Fruit fly (Drosophila melanogaster) whole organism, wandering third instar larva: Measurements from ENCODE around the gene Pcyt1.

Experiments
- Abd-B ChIP-seq: fragments of >200 bp; optimal IDR thresholded peaks from 2 replicates; lab custom pipeline; 2017; ENCODE audit warnings: missing biosample characterization, missing genetic modification characterization
- CG32264 ChIP-seq: fragments of 200-800 bp; sonication (Bioruptor generic); optimal IDR thresholded peaks from 2 replicates; lab custom pipeline; 2016; ENCODE audit warnings: missing biosample characterization, missing genetic modification characterization
- CG9705 ChIP-seq: fragments of 200-800 bp; sonication (Bioruptor generic); optimal IDR thresholded peaks from 2 replicates; lab custom pipeline; 2018; ENCODE audit warnings: missing biosample characterization, mild to moderate bottlenecking, missing genetic modification characterization
- CrebA ChIP-seq: fragments of 200-800 bp; sonication (Bioruptor generic); optimal IDR thresholded peaks from 2 replicates; lab custom pipeline; 2016; ENCODE audit warnings: missing biosample characterization, mild to moderate bottlenecking, missing genetic modification characterization, borderline replicate concordance
- Dfd ChIP-seq: fragments of >200 bp; optimal IDR thresholded peaks from 2 replicates; lab custom pipeline; 2017; ENCODE audit warnings: missing biosample characterization, missing genetic modification characterization
- Dif ChIP-seq: fragments of 200-275, 200-300 bp; sonication (Bioruptor generic); optimal IDR thresholded peaks from 2 replicates; lab custom pipeline; 2018; ENCODE audit warnings: missing biosample characterization, missing genetic modification characterization; ENCODE audit not compliant: partially characterized antibody
- GATAd ChIP-seq: sonication (Bioruptor generic); optimal IDR thresholded peaks from 2 replicates; lab custom pipeline; 2016; ENCODE audit warnings: missing biosample characterization, missing genetic modification characterization
- HLH106 ChIP-seq: fragments of 200-800 bp; optimal IDR thresholded peaks from 3 replicates; lab custom pipeline; 2019; ENCODE audit warnings: missing biosample characterization, mild to moderate bottlenecking, missing genetic modification characterization, moderate library complexity
- Hnf4 ChIP-seq: fragments of 200-800 bp; sonication (Bioruptor generic); optimal IDR thresholded peaks from 2 replicates; lab custom pipeline; 2016; ENCODE audit warnings: missing biosample characterization, mild to moderate bottlenecking, missing genetic modification characterization
- Hr78 ChIP-seq: fragments of >200 bp; optimal IDR thresholded peaks from 2 replicates; lab custom pipeline; 2017; ENCODE audit warnings: missing biosample characterization, missing genetic modification characterization
- Hr83 ChIP-seq: fragments of 200-300 bp; sonication (Bioruptor generic); optimal IDR thresholded peaks from 2 replicates; lab custom pipeline; 2016; ENCODE audit warnings: missing biosample characterization, mild to moderate bottlenecking, missing genetic modification characterization, moderate library complexity; ENCODE audit not compliant: poor library complexity, severe bottlenecking
- Jra ChIP-seq: sonication (Bioruptor generic); optimal IDR thresholded peaks from 2 replicates; lab custom pipeline; 2016; ENCODE audit warnings: missing biosample characterization, missing genetic modification characterization
- Mio ChIP-seq: sonication (Bioruptor generic); optimal IDR thresholded peaks from 2 replicates; lab custom pipeline; 2016; ENCODE audit warnings: missing biosample characterization, missing genetic modification characterization
- Myc ChIP-seq: fragments of >200 bp; optimal IDR thresholded peaks from 2 replicates; lab custom pipeline; 2017
- N ChIP-seq: fragments of >200 bp; optimal IDR thresholded peaks from 2 replicates; lab custom pipeline; 2018; ENCODE audit warnings: missing biosample characterization, missing external identifiers, missing genetic modification characterization
- OdsH ChIP-seq: fragments of 200-800 bp; sonication (Bioruptor generic); optimal IDR thresholded peaks from 2 replicates; lab custom pipeline; 2016; ENCODE audit warnings: missing biosample characterization, mild to moderate bottlenecking, missing genetic modification characterization
- Rel ChIP-seq, 2 experiments: fragments of 200-800 bp; sonication (Bioruptor generic) in 1 of 2; optimal IDR thresholded peaks; 2 replicates in 1 of 2; 3 replicates in 1 of 2; lab custom pipeline; 2016 to 2019; ENCODE audit warnings: mild to moderate bottlenecking in 2 of 2, missing biosample characterization in 2 of 2, missing genetic modification characterization in 2 of 2, moderate library complexity in 1 of 2
- Vsx2 ChIP-seq: fragments of 200-300, 225-300 bp; sonication (Bioruptor generic); optimal IDR thresholded peaks from 2 replicates; lab custom pipeline; 2018; ENCODE audit warnings: missing biosample characterization, missing genetic modification characterization; ENCODE audit not compliant: partially characterized antibody
- br ChIP-seq: fragments of 200-800 bp; sonication (Bioruptor generic); optimal IDR thresholded peaks from 2 replicates; lab custom pipeline; 2016; ENCODE audit warnings: missing biosample characterization, missing genetic modification characterization
- dl ChIP-seq, 2 experiments: fragments of 175-275, 200-275 bp in 1 of 2; fragments of 200-275 bp in 1 of 2; sonication (Bioruptor generic); optimal IDR thresholded peaks; lab custom pipeline; 2018; ENCODE audit warnings: mild to moderate bottlenecking in 2 of 2, missing biosample characterization in 2 of 2, missing genetic modification characterization in 2 of 2, moderate library complexity in 2 of 2; ENCODE audit not compliant: partially characterized antibody in 2 of 2, insufficient read depth in 1 of 2
- dmrt93B ChIP-seq: fragments of 200-800 bp; sonication (Bioruptor generic); optimal IDR thresholded peaks from 2 replicates; lab custom pipeline; 2018; ENCODE audit warnings: missing biosample characterization, mild to moderate bottlenecking, missing genetic modification characterization
- ey ChIP-seq: fragments of 200-800 bp; sonication (Bioruptor generic); optimal IDR thresholded peaks from 2 replicates; lab custom pipeline; 2016; ENCODE audit warnings: missing biosample characterization, missing genetic modification characterization
- foxo ChIP-seq, 2 experiments: fragments of 200-800 bp; sonication (Bioruptor generic); optimal IDR thresholded peaks; 2 replicates in 1 of 2; 3 replicates in 1 of 2; lab custom pipeline; 2016 to 2017; ENCODE audit warnings: missing biosample characterization in 2 of 2, missing genetic modification characterization in 2 of 2
- fru ChIP-seq: fragments of 200-800 bp; sonication (Bioruptor generic); optimal IDR thresholded peaks from 3 replicates; lab custom pipeline; 2016; ENCODE audit warnings: missing biosample characterization, mild to moderate bottlenecking, missing genetic modification characterization
- h ChIP-seq: fragments of 200-800 bp; sonication (Bioruptor generic); optimal IDR thresholded peaks from 3 replicates; lab custom pipeline; 2016; ENCODE audit warnings: missing biosample characterization, mild to moderate bottlenecking, missing genetic modification characterization
- pan ChIP-seq: fragments of >200 bp; optimal IDR thresholded peaks from 2 replicates; lab custom pipeline; 2017
- psq ChIP-seq: fragments of 200-800 bp; sonication (Bioruptor generic); optimal IDR thresholded peaks from 3 replicates; lab custom pipeline; 2017; ENCODE audit warnings: missing biosample characterization, mild to moderate bottlenecking, missing genetic modification characterization, moderate library complexity
- rgr ChIP-seq: fragments of 200-800 bp; sonication (Bioruptor generic); optimal IDR thresholded peaks from 3 replicates; lab custom pipeline; 2016; ENCODE audit warnings: missing biosample characterization, mild to moderate bottlenecking, missing genetic modification characterization
- sage ChIP-seq: fragments of 200-800 bp; sonication (Bioruptor generic); optimal IDR thresholded peaks from 2 replicates; lab custom pipeline; 2016; ENCODE audit warnings: missing biosample characterization, mild to moderate bottlenecking, missing genetic modification characterization
- sv ChIP-seq: fragments of 200-800 bp; sonication (Bioruptor generic); optimal IDR thresholded peaks from 3 replicates; lab custom pipeline; 2016; ENCODE audit warnings: missing biosample characterization, missing genetic modification characterization
- usp ChIP-seq: fragments of >200 bp; optimal IDR thresholded peaks from 2 replicates; lab custom pipeline; 2017; ENCODE audit warnings: missing biosample characterization, missing genetic modification characterization
- woc ChIP-seq: sonication (Bioruptor generic); optimal IDR thresholded peaks from 2 replicates; lab custom pipeline; 2016; ENCODE audit warnings: missing biosample characterization, mild to moderate bottlenecking, missing genetic modification characterization

Pcyt1 gene

dm6 chr3L:1537353-1537752, 8.5 kb upstream of the Pcyt1 start:
- TF ChIP-seq sage (GFP tag; lab: Kevin White, UChicago) (no peak), woc (GFP tag; lab: Kevin White, UChicago) (no peak), HLH106 (tag; lab: Kevin White, UChicago) (no peak), usp (GFP tag; lab: Kevin White, UChicago) (no peak), Jra (no peak), Hr78 (GFP tag; lab: Kevin White, UChicago) (no peak), GATAd (no peak), ey (no peak), foxo (GFP tag; optimal IDR thresholded peaks at IDR 0.05; lab: Kevin White, UChicago) (no peak), Mio (GFP tag; lab: Kevin White, UChicago) (no peak), N (GFP tag; lab: Kevin White, UChicago) (no peak), br (GFP tag; lab: Kevin White, UChicago) (no peak), dmrt93B (GFP tag; lab: Kevin White, UChicago) (no peak), CG9705 (GFP tag; lab: Kevin White, UChicago) (no peak), pan (no peak)

- TF ChIP-seq Myc (no peak), Dfd (GFP tag; lab: Kevin White, UChicago) (no peak), dmrt93B (GFP tag; lab: Kevin White, UChicago) (no peak), N (GFP tag; lab: Kevin White, UChicago) (no peak), sv (GFP tag; lab: Kevin White, UChicago) (no peak), OdsH (GFP tag; lab: Kevin White, UChicago) (no peak), Hnf4 (GFP tag; lab: Kevin White, UChicago) (no peak), Hr78 (GFP tag; lab: Kevin White, UChicago) (no peak), dl (GFP tag; optimal IDR thresholded peaks at IDR 0.05; lab: Kevin White, UChicago; ENCODE audit: insufficient read depth in 1 of 2, partially characterized antibody in 2 of 2) (no peak), GATAd (no peak), CG9705 (GFP tag; lab: Kevin White, UChicago) (no peak), fru (GFP tag; lab: Kevin White, UChicago) (no peak), CG32264 (GFP tag; lab: Kevin White, UChicago) (no peak), CrebA (no peak), foxo (GFP tag; optimal IDR thresholded peaks at IDR 0.05; lab: Kevin White, UChicago) (no peak), usp (GFP tag; lab: Kevin White, UChicago) (no peak), HLH106 (tag; lab: Kevin White, UChicago) (no peak), Vsx2 (GFP tag; lab: Kevin White, UChicago) (no peak)
Observed at dm6 chr3L:1538314-1538854, 7.5 kb upstream of the Pcyt1 start.

dm6 chr3L:1546349-1547116, 641 bp downstream of the Pcyt1 start:
- TF ChIP-seq Dif (GFP tag; lab: Kevin White, UChicago): peak; percentile 17
- no peak for TF ChIP-seq N (GFP tag; lab: Kevin White, UChicago)
- TF ChIP-seq CrebA: no peak
- peak; percentile 87 for TF ChIP-seq Vsx2 (GFP tag; lab: Kevin White, UChicago)
- peak; percentile 35 for TF ChIP-seq Hnf4 (GFP tag; lab: Kevin White, UChicago)
- TF ChIP-seq fru (GFP tag; lab: Kevin White, UChicago): peak; percentile 31
- peak; percentile 11 for TF ChIP-seq h (GFP tag; lab: Kevin White, UChicago)
- no peak for TF ChIP-seq Rel (GFP tag; optimal IDR thresholded peaks at IDR 0.05; lab: Kevin White, UChicago)
- TF ChIP-seq Rel (tag; optimal IDR thresholded peaks at IDR 0.05; lab: Kevin White, UChicago): peak; percentile 66
- peak; percentile 70 for TF ChIP-seq Jra
- TF ChIP-seq Hr83 (GFP tag; lab: Kevin White, UChicago): peak; percentile 68
- TF ChIP-seq woc (GFP tag; lab: Kevin White, UChicago): no peak
- TF ChIP-seq foxo (GFP tag; optimal IDR thresholded peaks at IDR 0.05; lab: Kevin White, UChicago): peak in 1 of 2 experiments; percentile 36
- no peak for TF ChIP-seq dmrt93B (GFP tag; lab: Kevin White, UChicago)
- peak; percentile 4 for TF ChIP-seq rgr (GFP tag; lab: Kevin White, UChicago)
- peak; percentile 49 for TF ChIP-seq OdsH (GFP tag; lab: Kevin White, UChicago)
- TF ChIP-seq HLH106 (tag; lab: Kevin White, UChicago): peak; percentile 41
- no peak for TF ChIP-seq Abd-B
- TF ChIP-seq psq (GFP tag; lab: Kevin White, UChicago): peak; percentile 39
